Worm (Caenorhabditis elegans) whole organism, L3 larva: ENCODE measurements around the gene T04C10.3.

Experiments
- R02D3.7 ChIP-seq: fragments of 150-350 bp; optimal IDR thresholded peaks from 2 replicates; lab custom pipeline; 2014; ENCODE audit warnings: missing biosample characterization, missing genetic modification characterization
- ZK546.5 ChIP-seq: sonication (generic microtip); optimal IDR thresholded peaks from 2 replicates; lab custom pipeline; 2017; ENCODE audit warnings: missing biosample characterization, missing genetic modification characterization
- aly-2 ChIP-seq: fragments of 150-350 bp; optimal IDR thresholded peaks from 2 replicates; lab custom pipeline; 2014; ENCODE audit warnings: missing biosample characterization, missing genetic modification characterization
- ama-1 ChIP-seq: fragments of 150-350 bp; optimal IDR thresholded peaks from 2 replicates; lab custom pipeline; 2018
- ceh-16 ChIP-seq: sonication (generic microtip); optimal IDR thresholded peaks from 2 replicates; lab custom pipeline; 2017; ENCODE audit warnings: missing biosample characterization, missing genetic modification characterization
- ceh-28 ChIP-seq: fragments of 150-350 bp; optimal IDR thresholded peaks from 2 replicates; lab custom pipeline; 2014; ENCODE audit warnings: missing biosample characterization, missing genetic modification reagents, missing genetic modification characterization
- ceh-9 ChIP-seq: sonication (generic microtip); optimal IDR thresholded peaks from 2 replicates; lab custom pipeline; 2018; ENCODE audit warnings: missing biosample characterization, missing genetic modification characterization
- daf-12 ChIP-seq: fragments of 150-350 bp; optimal IDR thresholded peaks from 2 replicates; lab custom pipeline; 2014; ENCODE audit warnings: missing biosample characterization, missing genetic modification reagents, missing genetic modification characterization
- elt-1 ChIP-seq: fragments of 150-350 bp; optimal IDR thresholded peaks from 2 replicates; lab custom pipeline; 2014; ENCODE audit warnings: missing biosample characterization, missing genetic modification characterization
- elt-2 ChIP-seq: sonication (generic microtip); optimal IDR thresholded peaks from 2 replicates; lab custom pipeline; 2016; ENCODE audit warnings: missing genetic modification reagents, mild to moderate bottlenecking, missing genetic modification characterization, missing compliant biosample characterization
- eor-1 ChIP-seq, 2 experiments: fragments of 150-350 bp; optimal IDR thresholded peaks; 2 replicates each; lab custom pipeline; 2014 to 2018; ENCODE audit warnings: missing biosample characterization in 2 of 2, missing genetic modification characterization in 2 of 2
- fkh-10 ChIP-seq: sonication (generic microtip); optimal IDR thresholded peaks from 2 replicates; lab custom pipeline; 2017; ENCODE audit warnings: missing biosample characterization, missing genetic modification reagents, missing genetic modification characterization
- fkh-2 ChIP-seq: fragments of 150-350 bp; optimal IDR thresholded peaks from 2 replicates; lab custom pipeline; 2014; ENCODE audit warnings: missing biosample characterization, missing genetic modification reagents, missing genetic modification characterization
- fos-1 ChIP-seq: fragments of 150-350 bp; optimal IDR thresholded peaks from 2 replicates; lab custom pipeline; 2014; ENCODE audit warnings: missing biosample characterization, missing genetic modification characterization
- hmg-11 ChIP-seq: sonication (generic microtip); optimal IDR thresholded peaks from 2 replicates; lab custom pipeline; 2016; ENCODE audit warnings: missing genetic modification characterization, missing compliant biosample characterization
- jun-1 ChIP-seq: fragments of 150-350 bp; optimal IDR thresholded peaks from 2 replicates; lab custom pipeline; 2014; ENCODE audit warnings: missing biosample characterization, missing genetic modification reagents, missing genetic modification characterization
- lin-15B ChIP-seq: fragments of 150-350 bp; optimal IDR thresholded peaks from 2 replicates; lab custom pipeline; 2014; ENCODE audit warnings: missing biosample characterization, missing genetic modification characterization
- lin-39 ChIP-seq: fragments of 150-350 bp; optimal IDR thresholded peaks from 2 replicates; lab custom pipeline; 2018; ENCODE audit warnings: missing biosample characterization, missing genetic modification reagents, missing genetic modification characterization
- lsy-12 ChIP-seq: sonication (generic microtip); optimal IDR thresholded peaks from 2 replicates; lab custom pipeline; 2016; ENCODE audit warnings: mild to moderate bottlenecking, missing genetic modification characterization, missing compliant biosample characterization
- mdl-1 ChIP-seq: fragments of 150-350 bp; optimal IDR thresholded peaks from 2 replicates; lab custom pipeline; 2014; ENCODE audit warnings: missing biosample characterization, missing genetic modification characterization
- mml-1 ChIP-seq: fragments of 150-350 bp; sonication (generic microtip); optimal IDR thresholded peaks from 3 replicates; lab custom pipeline; 2014; ENCODE audit warnings: missing biosample characterization, missing genetic modification characterization
- nfya-1 ChIP-seq: sonication (generic microtip); optimal IDR thresholded peaks from 2 replicates; lab custom pipeline; 2017; ENCODE audit warnings: missing genetic modification characterization, mild to moderate bottlenecking, missing compliant biosample characterization, antibody characterized with exemption, moderate library complexity; ENCODE audit not compliant: insufficient read depth
- nhr-11 ChIP-seq: fragments of 150-350 bp; optimal IDR thresholded peaks from 2 replicates; lab custom pipeline; 2014; ENCODE audit warnings: missing biosample characterization, missing genetic modification characterization
- nhr-12 ChIP-seq: fragments of 150-350 bp; optimal IDR thresholded peaks from 2 replicates; lab custom pipeline; 2014; ENCODE audit warnings: missing biosample characterization, missing genetic modification characterization
- nhr-23 ChIP-seq: fragments of 150-350 bp; optimal IDR thresholded peaks from 2 replicates; lab custom pipeline; 2014; ENCODE audit warnings: missing biosample characterization, missing genetic modification reagents, missing genetic modification characterization
- nhr-237 ChIP-seq: fragments of 150-350 bp; optimal IDR thresholded peaks from 2 replicates; lab custom pipeline; 2014; ENCODE audit warnings: missing biosample characterization, missing genetic modification characterization
- nhr-25 ChIP-seq: sonication (generic microtip); optimal IDR thresholded peaks from 2 replicates; lab custom pipeline; 2017; ENCODE audit warnings: missing biosample characterization, missing genetic modification characterization
- nhr-28 ChIP-seq: fragments of 150-350 bp; optimal IDR thresholded peaks from 2 replicates; lab custom pipeline; 2014; ENCODE audit warnings: missing biosample characterization, missing genetic modification characterization
- nhr-43 ChIP-seq: sonication (generic microtip); optimal IDR thresholded peaks from 2 replicates; lab custom pipeline; 2016; ENCODE audit warnings: mild to moderate bottlenecking, missing genetic modification characterization, missing compliant biosample characterization; ENCODE audit not compliant: poor library complexity, severe bottlenecking
- nhr-76 ChIP-seq: fragments of 150-350 bp; sonication (generic microtip); optimal IDR thresholded peaks from 5 replicates; lab custom pipeline; 2014; ENCODE audit warnings: missing biosample characterization, missing genetic modification characterization
- nhr-77 ChIP-seq: fragments of 150-350 bp; optimal IDR thresholded peaks from 2 replicates; lab custom pipeline; 2014; ENCODE audit warnings: missing biosample characterization, missing genetic modification characterization
- pha-4 ChIP-seq: fragments of 150-350 bp; optimal IDR thresholded peaks from 2 replicates; lab custom pipeline; 2014; ENCODE audit warnings: missing biosample characterization, missing genetic modification reagents, missing genetic modification characterization
- pqm-1 ChIP-seq: fragments of 150-350 bp; optimal IDR thresholded peaks from 2 replicates; lab custom pipeline; 2017; ENCODE audit warnings: missing biosample characterization, missing genetic modification characterization, inconsistent platforms
- skn-1 ChIP-seq: fragments of 150-350 bp; optimal IDR thresholded peaks from 2 replicates; lab custom pipeline; 2014; ENCODE audit warnings: missing biosample characterization, missing genetic modification characterization
- snpc-4 ChIP-seq: fragments of 150-350 bp; optimal IDR thresholded peaks from 2 replicates; lab custom pipeline; 2014; ENCODE audit warnings: missing biosample characterization, missing genetic modification characterization
- tbx-2 ChIP-seq: sonication (generic microtip); optimal IDR thresholded peaks from 2 replicates; lab custom pipeline; 2016; ENCODE audit warnings: mild to moderate bottlenecking, missing genetic modification characterization, missing compliant biosample characterization
- unc-39 ChIP-seq: sonication (generic microtip); optimal IDR thresholded peaks from 4 replicates; lab custom pipeline; 2017; ENCODE audit warnings: missing biosample characterization, missing genetic modification characterization
- unc-62 ChIP-seq: fragments of 150-350 bp; sonication (generic microtip); optimal IDR thresholded peaks from 4 replicates; lab custom pipeline; 2014; ENCODE audit warnings: missing biosample characterization, missing genetic modification reagents, missing genetic modification characterization
- zag-1 ChIP-seq: fragments of 150-350 bp; optimal IDR thresholded peaks from 2 replicates; lab custom pipeline; 2014; ENCODE audit warnings: missing biosample characterization, missing genetic modification characterization
- ztf-11 ChIP-seq: fragments of 150-350 bp; optimal IDR thresholded peaks from 2 replicates; lab custom pipeline; 2014; ENCODE audit warnings: missing biosample characterization, missing genetic modification characterization
- ztf-4 ChIP-seq: fragments of 150-350 bp; optimal IDR thresholded peaks from 2 replicates; lab custom pipeline; 2014; ENCODE audit warnings: missing biosample characterization, missing genetic modification characterization

T04C10.3 gene

DNA sequence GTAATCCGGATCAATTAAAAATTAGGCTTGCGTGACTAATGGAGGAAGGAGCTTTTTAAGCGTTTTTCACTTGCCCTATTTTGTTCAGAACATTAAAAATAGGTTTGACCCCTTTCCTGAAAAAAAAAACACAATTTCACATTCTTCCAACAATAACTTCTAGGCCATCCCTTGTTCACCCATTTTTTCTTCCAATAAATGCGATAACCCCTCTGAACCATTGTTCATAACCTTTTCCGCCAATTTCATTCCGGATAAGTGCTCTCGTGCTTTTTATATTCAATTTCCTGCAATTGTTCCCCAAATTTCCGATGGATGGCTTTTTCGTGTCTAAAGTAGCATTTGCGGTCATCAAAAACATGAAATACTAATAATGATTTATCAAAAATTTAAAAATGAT, 3.3 kb downstream of the T04C10.3 start:
- TF ChIP-seq nfya-1 (tag; lab: Kevin White, UChicago) (no peak), ceh-28 (tag; lab: Kevin White, UChicago) (no peak), aly-2 (tag; lab: Kevin White, UChicago) (peak; percentile 31), nhr-43 (tag; lab: Kevin White, UChicago) (peak; percentile 74), ama-1 (lab: Kevin White, UChicago) (peak; percentile 72), nhr-237 (tag; lab: Kevin White, UChicago) (no peak), skn-1 (tag; lab: Kevin White, UChicago) (no peak), unc-62 (GFP tag; lab: Kevin White, UChicago) (no peak), nhr-23 (peak; percentile 26), nhr-28 (no peak), unc-39 (no peak), pha-4 (tag; lab: Kevin White, UChicago) (peak; percentile 25), ceh-16 (tag; lab: Kevin White, UChicago) (no peak), tbx-2 (tag; lab: Kevin White, UChicago) (peak; percentile 36), jun-1 (tag; lab: Kevin White, UChicago) (no peak)

ce11 chrX:14816717-14817116, 4.6 kb downstream of the T04C10.3 start:
- TF ChIP-seq ama-1 (lab: Kevin White, UChicago) = peak; percentile 55
- TF ChIP-seq unc-62 (GFP tag; lab: Kevin White, UChicago) = no peak
- TF ChIP-seq ceh-9 (tag; lab: Kevin White, UChicago) = no peak
- peak; percentile 3 for TF ChIP-seq nfya-1 (tag; lab: Kevin White, UChicago)
- peak; percentile 7 for TF ChIP-seq nhr-43 (tag; lab: Kevin White, UChicago)
- peak; percentile 7 for TF ChIP-seq jun-1 (tag; lab: Kevin White, UChicago)
- TF ChIP-seq elt-2 = peak; percentile 94
- no peak for TF ChIP-seq hmg-11 (tag; lab: Kevin White, UChicago)
- peak; percentile 29 for TF ChIP-seq pha-4 (tag; lab: Kevin White, UChicago)
- TF ChIP-seq nhr-77 (tag; lab: Kevin White, UChicago) = no peak
- no peak for TF ChIP-seq lin-39 (tag; lab: Kevin White, UChicago)
- no peak for TF ChIP-seq lsy-12
- no peak for TF ChIP-seq daf-12
- TF ChIP-seq mdl-1 (tag; lab: Kevin White, UChicago) = no peak
- TF ChIP-seq zag-1 (tag; lab: Kevin White, UChicago) = no peak
- TF ChIP-seq unc-39 = no peak
- TF ChIP-seq elt-1 (tag; lab: Kevin White, UChicago) = no peak
- TF ChIP-seq skn-1 (tag; lab: Kevin White, UChicago) = no peak
- TF ChIP-seq aly-2 (tag; lab: Kevin White, UChicago) = no peak
- no peak for TF ChIP-seq fos-1 (tag; lab: Kevin White, UChicago)
- no peak for TF ChIP-seq nhr-76 (tag; lab: Kevin White, UChicago)
- no peak for TF ChIP-seq nhr-12 (tag; lab: Kevin White, UChicago)
- no peak for TF ChIP-seq ztf-11 (tag; lab: Kevin White, UChicago)
- peak; percentile 83 for TF ChIP-seq pqm-1 (tag; lab: Kevin White, UChicago)
- TF ChIP-seq nhr-28 = no peak
- no peak for TF ChIP-seq R02D3.7 (tag; lab: Kevin White, UChicago)
- TF ChIP-seq eor-1 (tag; optimal IDR thresholded peaks at IDR 0.05; lab: Kevin White, UChicago) = no peak
- TF ChIP-seq lin-15B (tag; lab: Kevin White, UChicago) = no peak
- no peak for TF ChIP-seq nhr-25
- no peak for TF ChIP-seq snpc-4 (tag; lab: Kevin White, UChicago)
- TF ChIP-seq nhr-11 (tag; lab: Kevin White, UChicago) = no peak
- no peak for TF ChIP-seq fkh-10 (GFP tag; lab: Kevin White, UChicago)
- TF ChIP-seq ceh-16 (tag; lab: Kevin White, UChicago) = no peak
- TF ChIP-seq, all 47 proteins: peak for 7

ce11 chrX:14818464-14819259, 6.5 kb downstream of the T04C10.3 start, which contains the start of gene epn-1:
TSS of gene epn-1 (minus strand) at chrX:14818514.
- TF ChIP-seq elt-1 (tag; lab: Kevin White, UChicago) = peak; percentile 82
- peak; percentile 89 for TF ChIP-seq pqm-1 (tag; lab: Kevin White, UChicago)
- TF ChIP-seq jun-1 (tag; lab: Kevin White, UChicago) = peak; percentile 99
- TF ChIP-seq elt-2 = peak; percentile 97
- TF ChIP-seq fkh-10 (GFP tag; lab: Kevin White, UChicago) = peak; percentile 90
- TF ChIP-seq lsy-12 = peak; percentile 94
- TF ChIP-seq skn-1 (tag; lab: Kevin White, UChicago) = peak; percentile 64
- TF ChIP-seq daf-12 = peak; percentile 84
- TF ChIP-seq fkh-2 (tag; lab: Kevin White, UChicago) = peak; percentile 49
- no peak for TF ChIP-seq ztf-11 (tag; lab: Kevin White, UChicago)
- TF ChIP-seq nhr-12 (tag; lab: Kevin White, UChicago) = no peak
- peak; percentile 69 for TF ChIP-seq snpc-4 (tag; lab: Kevin White, UChicago)
- peak; percentile 94 for TF ChIP-seq nhr-11 (tag; lab: Kevin White, UChicago)
- peak; percentile 99 for TF ChIP-seq mdl-1 (tag; lab: Kevin White, UChicago)
- peak; percentile 77 for TF ChIP-seq ztf-4 (tag; lab: Kevin White, UChicago)
- peak; percentile 95 for TF ChIP-seq hmg-11 (tag; lab: Kevin White, UChicago)
- peak; percentile 63 for TF ChIP-seq nhr-76 (tag; lab: Kevin White, UChicago)
- TF ChIP-seq ZK546.5 (tag; lab: Kevin White, UChicago) = no peak
- TF ChIP-seq nhr-43 (tag; lab: Kevin White, UChicago) = peak; percentile 91
- TF ChIP-seq ceh-9 (tag; lab: Kevin White, UChicago) = no peak
- TF ChIP-seq R02D3.7 (tag; lab: Kevin White, UChicago) = peak; percentile 82
- peak; percentile 96 for TF ChIP-seq unc-62 (GFP tag; lab: Kevin White, UChicago)
- peak in 1 of 2 experiments; percentile 40 for TF ChIP-seq eor-1 (tag; optimal IDR thresholded peaks at IDR 0.05; lab: Kevin White, UChicago)
- peak; percentile 73 for TF ChIP-seq mml-1 (tag; lab: Kevin White, UChicago)
- TF ChIP-seq unc-39 = no peak
- peak; percentile 99 for TF ChIP-seq nhr-25
- TF ChIP-seq nhr-77 (tag; lab: Kevin White, UChicago) = peak; percentile 81
- peak; percentile 82 for TF ChIP-seq zag-1 (tag; lab: Kevin White, UChicago)
- TF ChIP-seq ama-1 (lab: Kevin White, UChicago) = no peak
- TF ChIP-seq nhr-23 = peak; percentile 91
- TF ChIP-seq nhr-237 (tag; lab: Kevin White, UChicago) = peak; percentile 46
